Fruit fly (Drosophila melanogaster) whole organism, prepupa: ENCODE data around the gene CG31952.

Experiments used
- CG10631 ChIP-seq: fragments of 200-800 bp; sonication (Bioruptor generic); optimal IDR thresholded peaks from 2 replicates; lab custom pipeline; 2016; ENCODE audit warnings: missing biosample characterization, missing genetic modification characterization
- CG16779 ChIP-seq: fragments of 200-800 bp; sonication (Bioruptor generic); optimal IDR thresholded peaks from 3 replicates; lab custom pipeline; 2017; ENCODE audit warnings: missing biosample characterization, mild to moderate bottlenecking, missing genetic modification characterization
- CG3032 ChIP-seq: fragments of 200-800 bp; optimal IDR thresholded peaks from 2 replicates; lab custom pipeline; 2019; ENCODE audit warnings: missing biosample characterization, mild to moderate bottlenecking, missing genetic modification characterization, moderate library complexity
- CG3919 ChIP-seq: fragments of 200-800 bp; sonication (Bioruptor generic); optimal IDR thresholded peaks from 3 replicates; lab custom pipeline; 2016; ENCODE audit warnings: missing biosample characterization, missing genetic modification characterization
- CG6792 ChIP-seq: fragments of 200-800 bp; sonication (Bioruptor generic); optimal IDR thresholded peaks from 3 replicates; lab custom pipeline; 2016; ENCODE audit warnings: missing biosample characterization, missing genetic modification characterization
- CG6854 ChIP-seq: fragments of 200-800 bp; sonication (Bioruptor generic); optimal IDR thresholded peaks from 2 replicates; lab custom pipeline; 2017; ENCODE audit warnings: missing biosample characterization, mild to moderate bottlenecking, missing genetic modification characterization
- Ets96B ChIP-seq: fragments of 200-800 bp; optimal IDR thresholded peaks from 2 replicates; lab custom pipeline; 2019; ENCODE audit warnings: missing biosample characterization, mild to moderate bottlenecking, missing genetic modification characterization, moderate library complexity
- Hr4 ChIP-seq: fragments of 200-800 bp; sonication (Bioruptor generic); optimal IDR thresholded peaks from 3 replicates; lab custom pipeline; 2016; ENCODE audit warnings: missing biosample characterization, missing genetic modification characterization
- Smox ChIP-seq: fragments of 200-800 bp; sonication (Bioruptor generic); optimal IDR thresholded peaks from 3 replicates; lab custom pipeline; 2016; ENCODE audit warnings: missing biosample characterization, missing genetic modification characterization
- fkh ChIP-seq: fragments of 200-800 bp; sonication (Bioruptor generic); optimal IDR thresholded peaks from 3 replicates; lab custom pipeline; 2017; ENCODE audit warnings: missing biosample characterization, mild to moderate bottlenecking, missing genetic modification characterization, moderate library complexity

DNA sequence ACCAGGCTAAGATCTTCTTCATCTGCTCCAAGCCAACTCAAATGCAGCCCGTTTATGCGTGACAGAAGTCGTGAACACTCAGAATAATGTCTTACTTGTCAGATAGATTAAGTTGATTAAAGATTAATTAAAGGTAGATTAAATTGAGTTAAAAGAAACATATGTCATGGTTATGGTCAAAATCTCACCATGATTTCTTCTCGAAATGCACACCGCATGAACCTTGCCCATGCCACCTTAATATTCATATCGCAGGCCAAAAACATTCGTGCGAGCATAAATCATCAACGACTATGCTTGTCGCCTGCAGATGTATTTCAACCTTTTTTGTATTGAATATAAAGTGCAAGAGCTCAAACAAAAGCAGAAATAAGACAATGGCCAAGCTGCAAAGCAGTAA, 20.6 kb downstream of the CG31952 start:
- peak; percentile 83 for TF ChIP-seq Smox (GFP tag; lab: Kevin White, UChicago)
- TF ChIP-seq Ets96B = peak; percentile 63
- TF ChIP-seq CG6792 = peak; percentile 86
- TF ChIP-seq CG3919 (GFP tag; lab: Kevin White, UChicago) = peak; percentile 79
- peak; percentile 83 for TF ChIP-seq CG10631 (GFP tag; lab: Kevin White, UChicago)
- peak; percentile 88 for TF ChIP-seq Hr4 (GFP tag; lab: Kevin White, UChicago)
- no peak for TF ChIP-seq CG6854
- no peak for TF ChIP-seq fkh (GFP tag; lab: Kevin White, UChicago)
- peak; percentile 71 for TF ChIP-seq CG3032 (tag; lab: Kevin White, UChicago)
- peak; percentile 34 for TF ChIP-seq CG16779 (tag; lab: Kevin White, UChicago)
